Worm (Caenorhabditis elegans): ENCODE data around the gene T02B11.3.
"Not testable (repeated sequence)": the region's sequence is repeated elsewhere in the genome, so short reads cannot be mapped to it uniquely, and the experiment has no call there.

The T02B11.3 gene

DNA sequence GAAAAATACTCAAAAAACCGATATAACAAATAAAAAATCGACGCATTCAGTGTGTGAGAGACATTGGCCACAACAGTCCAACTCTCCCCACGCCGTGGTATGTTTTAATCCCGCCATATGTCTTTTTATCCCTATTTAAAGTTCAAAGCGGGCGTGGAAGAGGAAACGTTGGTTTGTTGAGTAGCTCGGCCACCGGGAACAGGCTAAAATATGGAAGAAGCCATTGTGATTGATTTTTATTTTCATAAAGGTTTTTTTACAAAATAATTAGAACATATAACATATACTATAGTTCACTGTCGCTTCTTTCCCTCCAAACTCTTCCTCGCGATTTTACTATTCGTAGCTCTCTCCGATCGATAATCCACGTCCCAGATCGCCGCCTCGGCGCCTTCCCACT, 32.5 kb upstream of the T02B11.3 start, which contains the start of gene nas-32:
nas-32 (minus strand) TSS at position 101 of the 400 bp plus-strand sequence.
- TF ChIP-seq egl-5 (tag; optimal IDR thresholded peaks at IDR 0.05): no peak
- no peak for TF ChIP-seq aly-2 (tag; optimal IDR thresholded peaks at IDR 0.05)
- TF ChIP-seq ztf-11 (tag; optimal IDR thresholded peaks at IDR 0.05): no peak
- TF ChIP-seq nhr-12 (tag; optimal IDR thresholded peaks at IDR 0.05): no peak
- no peak for TF ChIP-seq jun-1 (tag; optimal IDR thresholded peaks at IDR 0.05)
- TF ChIP-seq nhr-25 (tag; optimal IDR thresholded peaks at IDR 0.05): no peak
- no peak for TF ChIP-seq skn-1 (tag; optimal IDR thresholded peaks at IDR 0.05)
- no peak for TF ChIP-seq pqm-1 (tag; optimal IDR thresholded peaks at IDR 0.05)
- TF ChIP-seq nhr-43 (tag; optimal IDR thresholded peaks at IDR 0.05; ENCODE audit: poor library complexity, severe bottlenecking): no peak
- no peak for TF ChIP-seq mdl-1 (tag; optimal IDR thresholded peaks at IDR 0.05)
- TF ChIP-seq lsy-12 (tag; optimal IDR thresholded peaks at IDR 0.05): no peak
- TF ChIP-seq ceh-82 (tag; optimal IDR thresholded peaks at IDR 0.05): no peak
- no peak for TF ChIP-seq ama-1 (optimal IDR thresholded peaks at IDR 0.05)
- no peak for TF ChIP-seq fkh-2 (tag; optimal IDR thresholded peaks at IDR 0.05)
- no peak for TF ChIP-seq snpc-4 (tag; optimal IDR thresholded peaks at IDR 0.05)
- no peak for TF ChIP-seq ceh-16 (tag; optimal IDR thresholded peaks at IDR 0.05)
- no peak for TF ChIP-seq eor-1 (tag; optimal IDR thresholded peaks at IDR 0.05)

DNA sequence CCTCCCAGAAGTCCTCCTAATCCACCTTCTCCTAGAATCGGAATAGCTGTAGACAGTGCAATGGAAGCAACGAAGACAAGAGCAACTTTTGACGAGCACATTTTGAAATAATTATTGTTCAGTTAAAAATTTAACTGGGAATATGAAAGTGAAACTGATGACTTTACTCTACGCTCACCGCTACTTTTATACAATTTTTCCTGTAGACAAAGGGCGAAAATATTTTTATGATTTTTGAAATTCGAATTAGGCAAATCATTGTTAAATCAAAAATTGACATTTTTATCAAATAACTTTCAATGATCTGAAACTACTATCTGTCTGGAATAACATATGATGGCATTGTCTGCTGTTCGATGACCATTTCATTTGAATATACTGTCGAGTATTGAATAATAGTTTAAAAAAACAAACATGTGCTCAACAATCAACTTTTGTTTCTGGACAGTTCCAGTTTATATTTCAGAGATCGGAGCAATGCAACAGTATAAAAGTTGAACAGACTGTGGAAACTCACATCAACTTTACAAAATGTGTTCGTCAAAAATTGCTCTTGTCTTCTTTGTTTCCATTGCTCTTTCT, 26.9 kb upstream of the T02B11.3 start, which contains the start of the genes srlf-23 and srlf-20:
srlf-23 (minus strand) TSS at position 101 of the 582 bp plus-strand sequence.
srlf-20 (plus strand) TSS at position 532 of the 582 bp plus-strand sequence.
- TF ChIP-seq eor-1 (tag; optimal IDR thresholded peaks at IDR 0.05): no peak
- TF ChIP-seq ztf-11 (tag; optimal IDR thresholded peaks at IDR 0.05): no peak
- TF ChIP-seq nhr-67 (tag; optimal IDR thresholded peaks at IDR 0.05): no peak
- no peak for TF ChIP-seq nhr-28 (tag; optimal IDR thresholded peaks at IDR 0.05)
- TF ChIP-seq R02D3.7 (tag; optimal IDR thresholded peaks at IDR 0.05): no peak
- no peak for TF ChIP-seq lin-39 (tag; optimal IDR thresholded peaks at IDR 0.05)
- TF ChIP-seq ztf-4 (tag; optimal IDR thresholded peaks at IDR 0.05): no peak
- no peak for TF ChIP-seq nhr-237 (tag; optimal IDR thresholded peaks at IDR 0.05)
- no peak for TF ChIP-seq lsy-12 (tag; optimal IDR thresholded peaks at IDR 0.05)
- TF ChIP-seq nhr-43 (tag; optimal IDR thresholded peaks at IDR 0.05; ENCODE audit: poor library complexity, severe bottlenecking): no peak
- no peak for TF ChIP-seq ceh-9 (tag; optimal IDR thresholded peaks at IDR 0.05)

DNA sequence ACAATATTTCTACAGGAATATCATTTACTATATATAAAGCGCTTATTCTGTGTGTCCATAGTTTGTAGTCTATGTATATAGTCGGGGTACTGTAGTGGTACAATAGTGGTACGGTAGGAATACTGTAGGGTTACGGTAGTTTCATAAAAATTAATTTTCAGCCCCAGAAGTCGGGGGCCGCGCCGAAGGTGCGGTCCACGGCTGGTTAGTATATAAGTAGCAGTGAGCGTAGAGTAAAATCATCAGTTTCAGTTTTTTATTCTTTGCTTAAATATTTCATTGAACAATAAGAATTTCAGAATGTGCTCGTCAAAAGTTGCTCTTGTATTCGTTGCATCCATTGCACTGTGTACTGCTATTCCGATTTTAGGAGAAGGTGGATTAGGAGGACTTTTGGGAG, 24.2 kb upstream of the T02B11.3 start, which contains the start of gene srlf-22:
srlf-22 (plus strand) TSS at position 301 of the 400 bp plus-strand sequence.
- TF ChIP-seq snpc-4, nhr-12, elt-3 (tag; optimal IDR thresholded peaks at IDR 0.05): not testable (repeated sequence)

DNA sequence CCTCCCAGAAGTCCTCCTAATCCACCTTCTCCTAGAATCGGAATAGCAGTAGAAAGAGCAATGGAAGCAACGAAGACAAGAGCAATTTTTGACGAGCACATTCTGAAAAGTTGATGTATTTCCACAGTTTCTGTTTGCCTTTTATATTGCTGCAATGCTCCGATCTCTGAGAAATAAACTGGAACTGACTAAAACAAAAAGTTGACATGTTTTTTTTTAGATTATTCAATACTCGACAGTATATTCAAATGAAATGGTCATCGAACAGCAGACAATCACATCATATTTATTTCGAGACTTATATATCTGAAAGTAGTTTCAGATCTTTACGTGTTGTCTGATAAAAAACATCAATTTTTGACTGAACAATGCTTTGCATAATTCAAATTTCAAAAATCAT, 23.8 kb upstream of the T02B11.3 start, which contains the start of gene srlf-21:
srlf-21 (minus strand) TSS at position 101 of the 400 bp plus-strand sequence.
- TF ChIP-seq hmg-11 (tag; optimal IDR thresholded peaks at IDR 0.05): no peak
- TF ChIP-seq elt-2 (tag; optimal IDR thresholded peaks at IDR 0.05): no peak
- no peak for TF ChIP-seq pqm-1 (tag; optimal IDR thresholded peaks at IDR 0.05)
- TF ChIP-seq ceh-9 (tag; optimal IDR thresholded peaks at IDR 0.05): no peak
- TF ChIP-seq nhr-11 (tag; optimal IDR thresholded peaks at IDR 0.05): no peak
- TF ChIP-seq nhr-12 (tag; optimal IDR thresholded peaks at IDR 0.05): no peak
- no peak for TF ChIP-seq lin-15B (tag; optimal IDR thresholded peaks at IDR 0.05)
- TF ChIP-seq unc-62 (GFP tag; optimal IDR thresholded peaks at IDR 0.05): no peak
- TF ChIP-seq tbx-2 (tag; optimal IDR thresholded peaks at IDR 0.05): no peak
- TF ChIP-seq nhr-76 (tag; optimal IDR thresholded peaks at IDR 0.05): no peak
- no peak for TF ChIP-seq elt-3 (tag; optimal IDR thresholded peaks at IDR 0.05)
- TF ChIP-seq nhr-25 (tag; optimal IDR thresholded peaks at IDR 0.05): no peak
- no peak for TF ChIP-seq ztf-11 (tag; optimal IDR thresholded peaks at IDR 0.05)
- TF ChIP-seq ztf-4 (tag; optimal IDR thresholded peaks at IDR 0.05): no peak
- TF ChIP-seq fkh-2 (tag; optimal IDR thresholded peaks at IDR 0.05): no peak
- TF ChIP-seq ceh-16 (tag; optimal IDR thresholded peaks at IDR 0.05): no peak
- no peak for TF ChIP-seq lin-39 (tag; optimal IDR thresholded peaks at IDR 0.05)
- no peak for TF ChIP-seq eor-1 (tag; optimal IDR thresholded peaks at IDR 0.05)
- no peak for TF ChIP-seq egl-5 (tag; optimal IDR thresholded peaks at IDR 0.05)
- no peak for TF ChIP-seq nhr-23 (tag; optimal IDR thresholded peaks at IDR 0.05)

DNA sequence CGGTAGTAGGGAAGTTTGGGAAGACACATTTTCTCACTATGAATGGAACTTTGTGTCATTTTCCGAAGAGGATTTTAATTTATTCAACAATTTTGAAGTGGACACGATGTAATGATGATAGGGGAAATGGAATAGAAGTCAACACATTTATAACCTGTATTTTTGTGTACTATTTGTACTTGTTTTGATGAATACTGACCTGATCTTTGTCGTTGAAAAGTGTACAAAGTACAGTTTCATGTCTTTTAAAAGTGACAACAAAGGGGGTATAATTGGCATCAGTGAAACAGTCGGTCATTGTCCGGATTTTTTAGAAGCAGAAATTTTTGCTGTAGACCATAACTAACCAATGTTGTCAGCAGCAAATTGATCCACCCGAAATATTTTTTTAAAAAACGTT, 22.6 kb upstream of the T02B11.3 start, which contains the start of gene T02B11.6:
T02B11.6 (minus strand) TSS at position 101 of the 400 bp plus-strand sequence.
- TF ChIP-seq lsy-12 (tag; optimal IDR thresholded peaks at IDR 0.05) (no peak), fkh-2 (tag; optimal IDR thresholded peaks at IDR 0.05) (no peak), lin-15B (tag; optimal IDR thresholded peaks at IDR 0.05) (no peak), fkh-10 (GFP tag; optimal IDR thresholded peaks at IDR 0.05) (no peak), ceh-82 (tag; optimal IDR thresholded peaks at IDR 0.05) (no peak), pha-4 (tag; optimal IDR thresholded peaks at IDR 0.05) (no peak), ztf-4 (tag; optimal IDR thresholded peaks at IDR 0.05) (no peak), nhr-77 (tag; optimal IDR thresholded peaks at IDR 0.05) (no peak), zag-1 (tag; optimal IDR thresholded peaks at IDR 0.05) (no peak), snpc-4 (tag; optimal IDR thresholded peaks at IDR 0.05) (no peak), fos-1 (tag; optimal IDR thresholded peaks at IDR 0.05) (no peak), egl-5 (tag; optimal IDR thresholded peaks at IDR 0.05) (no peak), unc-62 (GFP tag; optimal IDR thresholded peaks at IDR 0.05) (no peak), R02D3.7 (tag; optimal IDR thresholded peaks at IDR 0.05) (no peak), aly-2 (tag; optimal IDR thresholded peaks at IDR 0.05) (no peak), ama-1 (optimal IDR thresholded peaks at IDR 0.05) (no peak), ztf-11 (tag; optimal IDR thresholded peaks at IDR 0.05) (no peak), elt-3 (tag; optimal IDR thresholded peaks at IDR 0.05) (no peak)
